Fruit fly (Drosophila melanogaster): ENCODE results near the gene CG5282.

Gene CG5282

dm6 chr3L:20473021-20473799 is 47.3 kb upstream of the CG5282 start, which contains the start of the genes CG32428 and CG5969 (continued):
- no peak for TF ChIP-seq Camta (GFP tag; optimal IDR thresholded peaks at IDR 0.05)
- TF ChIP-seq pita (GFP tag; optimal IDR thresholded peaks at IDR 0.05) = no peak
- peak; percentile 55 for TF ChIP-seq CG15514 (GFP tag; optimal IDR thresholded peaks at IDR 0.05)
- no peak for TF ChIP-seq ATbp (GFP tag; optimal IDR thresholded peaks at IDR 0.05)
- TF ChIP-seq NC2α (GFP tag; optimal IDR thresholded peaks at IDR 0.05) = no peak
- no peak for TF ChIP-seq CG12219 (GFP tag; optimal IDR thresholded peaks at IDR 0.05)
- no peak for TF ChIP-seq CG7963 (GFP tag; IDR thresholded peaks at IDR 0.05; ENCODE audit: partially characterized antibody)
- no peak for TF ChIP-seq lov (optimal IDR thresholded peaks at IDR 0.05)
- no peak for TF ChIP-seq lov (GFP tag; IDR thresholded peaks at IDR 0.05)
- peak; percentile 31 for TF ChIP-seq CG13624 (GFP tag; optimal IDR thresholded peaks at IDR 0.05)
- TF ChIP-seq Sox102F (GFP tag; optimal IDR thresholded peaks at IDR 0.05) = peak; percentile 51
- peak; percentile 79 for TF ChIP-seq Meics (GFP tag; optimal IDR thresholded peaks at IDR 0.05)
- TF ChIP-seq CG7745 (tag; optimal IDR thresholded peaks at IDR 0.05) = no peak
- no peak for TF ChIP-seq Myb (GFP tag; optimal IDR thresholded peaks at IDR 0.05)
- TF ChIP-seq CG3838 (GFP tag; optimal IDR thresholded peaks at IDR 0.05) = no peak
- TF ChIP-seq gce (GFP tag; IDR thresholded peaks at IDR 0.05) = no peak
- TF ChIP-seq CG43689 (GFP tag; IDR thresholded peaks at IDR 0.05) = no peak
- no peak for TF ChIP-seq CG16779 (GFP tag; IDR thresholded peaks at IDR 0.05)
- no peak for TF ChIP-seq ap (GFP tag; IDR thresholded peaks at IDR 0.05)
- TF ChIP-seq CG10979 (tag; optimal IDR thresholded peaks at IDR 0.05) = no peak
- peak; percentile 47 to 59 for TF ChIP-seq dpn (GFP tag; optimal IDR thresholded peaks at IDR 0.05)
- TF ChIP-seq chn (GFP tag; optimal IDR thresholded peaks at IDR 0.05) = peak; percentile 4
- peak; percentile 52 for TF ChIP-seq BEAF-32 (GFP tag; optimal IDR thresholded peaks at IDR 0.05)
- TF ChIP-seq run (tag; optimal IDR thresholded peaks at IDR 0.05) = peak; percentile 14
- no peak for TF ChIP-seq Mes4 (GFP tag; optimal IDR thresholded peaks at IDR 0.05)
- TF ChIP-seq HHEX (GFP tag; optimal IDR thresholded peaks at IDR 0.05) = peak; percentile 58
- TF ChIP-seq ERR (GFP tag; optimal IDR thresholded peaks at IDR 0.05) = no peak
- peak; percentile 44 for TF ChIP-seq MESR4 (GFP tag; optimal IDR thresholded peaks at IDR 0.05)
- peak; percentile 71 for TF ChIP-seq CG3847 (GFP tag; IDR thresholded peaks at IDR 0.05)
- TF ChIP-seq prd (optimal IDR thresholded peaks at IDR 0.05) = no peak
- TF ChIP-seq prd (GFP tag; IDR thresholded peaks at IDR 0.05) = peak; percentile 65
- peak; percentile 24 for TF ChIP-seq D19B (GFP tag; optimal IDR thresholded peaks at IDR 0.05)
- TF ChIP-seq p53 (GFP tag; optimal IDR thresholded peaks at IDR 0.05) = no peak
- peak; percentile 0 to 79 for TF ChIP-seq Hr51 (GFP tag; optimal IDR thresholded peaks at IDR 0.05)
- no peak; the same call in 1 of the 2 replicates for TF ChIP-seq CG6689 (GFP tag; IDR thresholded peaks at IDR 0.05)
- no peak for TF ChIP-seq grn (GFP tag; optimal IDR thresholded peaks at IDR 0.05)
- peak; percentile 72 for TF ChIP-seq CG17829 (tag; optimal IDR thresholded peaks at IDR 0.05)
- peak; percentile 84 for TF ChIP-seq Drgx (GFP tag; IDR thresholded peaks at IDR 0.05)
- no peak for TF ChIP-seq CG2202 (tag; optimal IDR thresholded peaks at IDR 0.05)
- TF ChIP-seq knrl (GFP tag; IDR thresholded peaks at IDR 0.05; ENCODE audit: partially characterized antibody) = no peak
- TF ChIP-seq usp (GFP tag; optimal IDR thresholded peaks at IDR 0.05) = no peak
- peak; percentile 52 for TF ChIP-seq Sox100B (GFP tag; optimal IDR thresholded peaks at IDR 0.05)
- no peak for TF ChIP-seq ac (GFP tag; optimal IDR thresholded peaks at IDR 0.05)
- TF ChIP-seq Pdp1 (GFP tag; optimal IDR thresholded peaks at IDR 0.05) = no peak
- TF ChIP-seq B-H2 (GFP tag; optimal IDR thresholded peaks at IDR 0.05) = no peak
- peak; percentile 35 for TF ChIP-seq dm (GFP tag; optimal IDR thresholded peaks at IDR 0.05)
- TF ChIP-seq CG12104 (GFP tag; optimal IDR thresholded peaks at IDR 0.05) = peak; percentile 55
- TF ChIP-seq CG8944 (GFP tag; optimal IDR thresholded peaks at IDR 0.05) = no peak
- peak; percentile 62 for TF ChIP-seq grau (tag; optimal IDR thresholded peaks at IDR 0.05)
- peak; percentile 38 for TF ChIP-seq CG1603 (tag; optimal IDR thresholded peaks at IDR 0.05)

All from whole organism, embryonic.